Fruit fly (Drosophila melanogaster) whole organism, larva: ENCODE data around the gene Nepl19.

Source experiments
- noc ChIP-seq: fragments of 200-800 bp; sonication (Bioruptor generic); optimal IDR thresholded peaks from 3 replicates; lab custom pipeline; 2019; ENCODE audit warnings: missing biosample characterization, mild to moderate bottlenecking, missing genetic modification characterization, moderate library complexity

The Nepl19 gene

dm6 chr3R:28831172-28831571 is 48.8 kb downstream of the Nepl19 start:
- TF ChIP-seq noc (tag; lab: Kevin White, UChicago) = no peak

- peak; percentile 3 for TF ChIP-seq noc (tag; lab: Kevin White, UChicago)
These were observed 49.2 kb downstream of the Nepl19 start for dm6 chr3R:28830746-28831145.

- no peak for TF ChIP-seq noc (tag; lab: Kevin White, UChicago)
These were observed 50.5 kb downstream of the Nepl19 start for dm6 chr3R:28829328-28829916.
